Worm (Caenorhabditis elegans): Measurements from ENCODE around the gene fbxa-52.
"Not testable (repeated sequence)": the region's sequence is repeated elsewhere in the genome, so short reads cannot be mapped to it uniquely, and the experiment has no call there.

The fbxa-52 gene

ce11 chrX:1712538-1712937 is at the start of gene fbxa-52:
fbxa-52 (minus strand) TSS chrX:1712638.
- TF ChIP-seq lin-35 (GFP tag; optimal IDR thresholded peaks at IDR 0.05) (no peak), pax-3 (tag; optimal IDR thresholded peaks at IDR 0.05) (no peak), Y116A8C.19 (tag; optimal IDR thresholded peaks at IDR 0.05; ENCODE audit: borderline replicate concordance) (no peak), rnt-1 (tag; optimal IDR thresholded peaks at IDR 0.05) (no peak), sox-4 (tag; optimal IDR thresholded peaks at IDR 0.05) (no peak), unc-62 (GFP tag; optimal IDR thresholded peaks at IDR 0.05) (no peak), skn-1 (tag; optimal IDR thresholded peaks at IDR 0.05) (no peak), tlp-1 (tag; optimal IDR thresholded peaks at IDR 0.05) (no peak), lir-3 (tag; optimal IDR thresholded peaks at IDR 0.05; ENCODE audit: poor library complexity) (no peak), vab-15 (tag; optimal IDR thresholded peaks at IDR 0.05) (no peak), nhr-12 (tag; optimal IDR thresholded peaks at IDR 0.05) (no peak), ceh-90 (tag; optimal IDR thresholded peaks at IDR 0.05) (no peak)

- not testable (repeated sequence) for TF ChIP-seq skn-1 (tag; optimal IDR thresholded peaks at IDR 0.05); fkh-4 (tag; optimal IDR thresholded peaks at IDR 0.05; ENCODE audit: borderline replicate concordance); nhr-237 (tag; optimal IDR thresholded peaks at IDR 0.05)
Measured at ce11 chrX:1748476-1748875, 36.0 kb upstream of the fbxa-52 start, which contains the start of gene Y75D11A.6. Y75D11A.6 (minus strand) TSS chrX:1748576.

ce11 chrX:1746117-1746516 is 33.7 kb upstream of the fbxa-52 start, which contains the start of gene Y75D11A.3:
Y75D11A.3 (minus strand) TSS chrX:1746217.
- not testable (repeated sequence) for TF ChIP-seq vab-15 (tag; optimal IDR thresholded peaks at IDR 0.05); mab-9 (GFP tag; IDR thresholded peaks at IDR 0.05); nhr-71 (tag; optimal IDR thresholded peaks at IDR 0.05)

ce11 chrX:1742530-1742929 is 30.1 kb upstream of the fbxa-52 start, which contains the start of gene Y75D11A.2:
Y75D11A.2 (plus strand) TSS chrX:1742830.
- not testable (repeated sequence) for TF ChIP-seq lin-15B (tag; optimal IDR thresholded peaks at IDR 0.05); mab-9 (GFP tag; IDR thresholded peaks at IDR 0.05); unc-86 (tag; optimal IDR thresholded peaks at IDR 0.05)

- TF ChIP-seq lin-14 (GFP tag; optimal IDR thresholded peaks at IDR 0.05) (no peak), nhr-76 (tag; optimal IDR thresholded peaks at IDR 0.05) (no peak), nhr-84 (tag; optimal IDR thresholded peaks at IDR 0.05) (no peak), nhr-12 (tag; optimal IDR thresholded peaks at IDR 0.05) (no peak), dsc-1 (tag; optimal IDR thresholded peaks at IDR 0.05) (no peak), nhr-28 (tag; optimal IDR thresholded peaks at IDR 0.05) (no peak), ztf-4 (tag; optimal IDR thresholded peaks at IDR 0.05) (no peak), egl-27 (tag; optimal IDR thresholded peaks at IDR 0.05) (no peak), fkh-4 (tag; optimal IDR thresholded peaks at IDR 0.05; ENCODE audit: borderline replicate concordance) (no peak), ets-5 (GFP tag; IDR thresholded peaks at IDR 0.05) (no peak), xbp-1 (tag; optimal IDR thresholded peaks at IDR 0.05) (no peak), rnt-1 (tag; optimal IDR thresholded peaks at IDR 0.05) (no peak), nhr-71 (tag; optimal IDR thresholded peaks at IDR 0.05) (no peak), C16A3.4 (tag; optimal IDR thresholded peaks at IDR 0.05) (no peak), aha-1 (tag; optimal IDR thresholded peaks at IDR 0.05) (no peak), nhr-20 (tag; optimal IDR thresholded peaks at IDR 0.05) (no peak), fkh-8 (tag; optimal IDR thresholded peaks at IDR 0.05) (no peak), unc-130 (tag; optimal IDR thresholded peaks at IDR 0.05) (no peak)
Measured at ce11 chrX:1737606-1738005, 25.2 kb upstream of the fbxa-52 start, which contains the start of gene F07G6.10. F07G6.10 (plus strand) TSS chrX:1737906.

- no peak for TF ChIP-seq snpc-4 (tag; optimal IDR thresholded peaks at IDR 0.05)
- TF ChIP-seq lin-15B (tag; optimal IDR thresholded peaks at IDR 0.05), result no peak
- no peak for TF ChIP-seq aly-2 (tag; optimal IDR thresholded peaks at IDR 0.05)
- TF ChIP-seq hlh-4 (tag; optimal IDR thresholded peaks at IDR 0.05), result no peak
- TF ChIP-seq nhr-47 (tag; optimal IDR thresholded peaks at IDR 0.05), result no peak
Measured at ce11 chrX:1735941-1736340, 23.5 kb upstream of the fbxa-52 start, which contains the start of gene F07G6.12. F07G6.12 (plus strand) TSS chrX:1736241.
